Worm (Caenorhabditis elegans) whole organism, L4/young adult: ENCODE measurements around the gene srz-62.

Experiments
- W03F9.2 ChIP-seq: fragments of 150-350 bp; optimal IDR thresholded peaks from 2 replicates; lab custom pipeline; 2014; ENCODE audit warnings: missing biosample characterization, missing genetic modification characterization
- dao-5 ChIP-seq: sonication (generic microtip); optimal IDR thresholded peaks from 2 replicates; lab custom pipeline; 2016; ENCODE audit warnings: missing genotype, missing genetic modification characterization, moderate library complexity, missing compliant biosample characterization
- him-1 ChIP-seq: sonication (generic microtip); optimal IDR thresholded peaks from 2 replicates; lab custom pipeline; 2016; ENCODE audit warnings: missing genotype, missing genetic modification reagents, missing genetic modification characterization, missing compliant biosample characterization

srz-62 gene

ce11 chrIV:3899719-3900554, at the start of gene srz-62:
Gene srz-62, plus strand, starts transcription at chrIV:3900504.
- no peak for TF ChIP-seq him-1 (tag; lab: Kevin White, UChicago)
- no peak for TF ChIP-seq dao-5
- no peak for TF ChIP-seq W03F9.2 (tag; lab: Kevin White, UChicago)

DNA sequence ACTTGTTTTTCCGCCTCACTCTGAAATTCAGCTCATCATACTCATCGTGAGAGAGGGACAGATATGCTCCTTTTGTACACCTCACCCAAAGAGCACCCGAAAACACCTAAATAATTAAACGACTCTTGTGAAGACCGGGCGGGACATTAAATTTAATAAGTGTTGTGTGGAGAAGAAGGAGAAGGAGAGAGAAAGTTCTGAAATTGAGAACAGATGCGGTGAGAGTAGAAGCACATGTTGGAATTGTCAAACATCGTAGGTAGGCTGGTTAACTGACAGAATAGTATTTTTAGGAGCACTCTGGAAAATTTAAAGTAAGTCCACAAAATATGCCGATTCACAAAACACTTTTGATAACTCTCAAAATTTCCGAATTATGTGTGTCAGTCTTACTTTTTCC, 46.7 kb upstream of the srz-62 start:
- TF ChIP-seq him-1 (tag; lab: Kevin White, UChicago) (no peak), W03F9.2 (tag; lab: Kevin White, UChicago) (no peak), dao-5 (no peak)

- no peak for TF ChIP-seq dao-5
- no peak for TF ChIP-seq W03F9.2 (tag; lab: Kevin White, UChicago)
- TF ChIP-seq him-1 (tag; lab: Kevin White, UChicago): no peak
Observed at ce11 chrIV:3854606-3855005, 45.7 kb upstream of the srz-62 start.

DNA sequence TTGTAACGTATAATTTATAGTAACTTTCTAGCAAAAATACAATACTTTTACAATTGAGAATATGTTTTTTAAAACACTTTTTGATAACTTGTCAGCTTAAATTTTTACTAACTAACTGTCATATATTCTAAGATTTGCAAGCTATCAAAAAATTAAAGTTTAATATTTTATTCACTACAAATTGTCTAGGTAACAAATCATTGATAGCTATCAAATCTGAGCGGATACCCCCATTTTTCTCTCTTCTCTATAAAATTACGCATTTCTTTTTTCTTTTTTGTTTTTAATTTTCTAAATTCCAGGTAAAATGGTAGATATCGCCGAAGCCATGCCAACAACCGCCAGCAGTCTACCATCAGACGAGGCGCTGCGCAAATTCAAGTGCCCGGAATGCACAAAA, 44.8 kb upstream of the srz-62 start, which contains the start of gene zag-1:
TSS of gene zag-1 (plus strand) at position 301 of the 400 bp plus-strand sequence.
- TF ChIP-seq W03F9.2 (tag; lab: Kevin White, UChicago) (no peak), him-1 (tag; lab: Kevin White, UChicago) (no peak), dao-5 (no peak)

- no peak for TF ChIP-seq W03F9.2 (tag; lab: Kevin White, UChicago)
- no peak for TF ChIP-seq dao-5
- no peak for TF ChIP-seq him-1 (tag; lab: Kevin White, UChicago)
Observed at ce11 chrIV:3856190-3856589, 44.1 kb upstream of the srz-62 start.

ce11 chrIV:3857999-3858552, 42.2 kb upstream of the srz-62 start:
- TF ChIP-seq him-1 (tag; lab: Kevin White, UChicago) (no peak), dao-5 (no peak)

ce11 chrIV:3859552-3859951, 40.8 kb upstream of the srz-62 start:
- TF ChIP-seq W03F9.2 (tag; lab: Kevin White, UChicago) (no peak), him-1 (tag; lab: Kevin White, UChicago) (no peak), dao-5 (no peak)

- TF ChIP-seq dao-5: no peak
- TF ChIP-seq him-1 (tag; lab: Kevin White, UChicago): no peak
- TF ChIP-seq W03F9.2 (tag; lab: Kevin White, UChicago): no peak
Observed at ce11 chrIV:3860419-3860818, 39.9 kb upstream of the srz-62 start.

DNA sequence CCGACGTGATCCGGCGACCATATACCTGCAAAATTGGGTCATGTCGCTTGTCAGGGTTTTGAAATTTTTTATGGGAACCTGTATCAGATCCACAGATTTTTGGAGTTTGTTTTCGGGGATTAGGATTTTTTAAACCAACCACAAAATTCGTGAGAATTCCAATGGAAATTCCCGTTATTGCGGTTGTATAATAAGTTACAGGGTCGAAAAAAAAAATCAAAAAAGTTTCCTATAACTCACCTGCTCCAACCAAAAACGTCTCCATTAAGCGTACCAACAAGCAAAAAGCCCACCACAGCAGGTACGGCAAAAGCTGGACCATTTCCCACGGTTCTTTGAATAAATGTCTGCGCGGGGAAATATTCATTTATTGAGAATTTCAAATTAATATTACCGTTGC, 37.4 kb upstream of the srz-62 start:
- TF ChIP-seq him-1 (tag; lab: Kevin White, UChicago): no peak

DNA sequence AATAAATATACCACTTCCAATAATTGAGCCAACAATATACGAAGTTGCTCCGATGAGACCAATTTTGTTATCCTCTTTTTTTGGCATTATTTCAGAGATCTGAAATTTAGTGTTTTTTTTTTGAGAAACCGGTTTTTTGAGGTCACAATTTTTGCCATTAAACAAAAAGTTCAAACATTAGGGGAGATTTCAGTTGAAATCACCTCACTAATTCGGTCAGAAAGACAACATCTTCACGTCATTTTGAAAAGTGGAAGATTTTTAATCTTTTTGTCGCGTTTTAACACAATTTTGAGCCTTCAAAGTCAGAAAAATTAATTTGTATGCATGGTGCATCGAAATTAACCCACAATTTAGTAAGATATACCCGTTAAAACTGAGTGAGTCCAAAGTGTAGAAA, 35.4 kb upstream of the srz-62 start, which contains the start of gene aat-8:
TSS of gene aat-8 (minus strand) at position 101 of the 400 bp plus-strand sequence.
- TF ChIP-seq dao-5 (no peak), W03F9.2 (tag; lab: Kevin White, UChicago) (no peak), him-1 (tag; lab: Kevin White, UChicago) (no peak)

ce11 chrIV:3866018-3866417, 34.3 kb upstream of the srz-62 start:
- TF ChIP-seq him-1 (tag; lab: Kevin White, UChicago) (no peak), dao-5 (no peak), W03F9.2 (tag; lab: Kevin White, UChicago) (no peak)

DNA sequence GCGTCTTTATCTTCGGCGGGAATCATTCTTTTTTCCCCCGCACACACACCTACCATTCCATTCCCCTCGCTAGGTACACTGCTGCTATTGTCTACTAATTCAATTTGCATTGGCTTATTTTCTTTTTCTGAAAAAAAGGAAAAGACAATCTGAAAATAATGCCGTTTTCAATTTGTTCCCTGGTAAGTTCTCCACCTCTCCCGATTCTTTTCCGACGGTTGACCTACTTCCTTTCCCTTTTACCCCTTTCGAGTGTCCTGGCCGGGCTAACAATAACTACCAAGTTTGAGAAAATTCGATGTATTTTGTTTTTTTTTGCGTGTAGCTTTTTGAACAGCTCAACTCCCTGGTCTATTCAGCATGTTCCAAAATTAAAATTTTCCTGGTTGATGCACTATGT, 33.1 kb upstream of the srz-62 start, which contains the start of gene F37C4.4:
TSS of gene F37C4.4 (plus strand) at position 58 of the 400 bp plus-strand sequence.
- TF ChIP-seq W03F9.2 (tag; lab: Kevin White, UChicago) (no peak), him-1 (tag; lab: Kevin White, UChicago) (no peak), dao-5 (no peak)

DNA sequence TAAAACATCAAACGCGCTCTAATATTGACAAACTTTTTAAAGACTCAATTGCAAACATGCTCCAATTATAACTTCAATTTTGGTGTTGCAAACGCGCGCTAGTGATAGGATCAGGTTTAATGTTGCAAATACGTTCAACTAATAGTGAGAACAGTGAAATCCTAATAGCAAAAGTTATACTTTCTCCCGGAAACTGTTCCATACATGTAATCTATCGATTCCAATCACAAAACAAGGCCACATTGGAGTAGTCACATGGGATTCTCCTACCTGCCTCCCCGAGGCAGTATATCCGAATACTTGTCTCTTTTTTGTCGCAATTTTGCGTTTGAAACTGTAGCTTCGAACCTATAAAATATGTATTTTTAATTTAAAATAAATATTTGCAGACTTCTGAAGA, 30.4 kb upstream of the srz-62 start:
- TF ChIP-seq dao-5 (no peak), W03F9.2 (tag; lab: Kevin White, UChicago) (no peak), him-1 (tag; lab: Kevin White, UChicago) (no peak)

ce11 chrIV:3873195-3873594, 27.1 kb upstream of the srz-62 start:
- no peak for TF ChIP-seq W03F9.2 (tag; lab: Kevin White, UChicago)
- TF ChIP-seq dao-5: no peak
- TF ChIP-seq him-1 (tag; lab: Kevin White, UChicago): no peak
